Fruit fly (Drosophila melanogaster): ENCODE measurements around the gene CG42571.

dm6 chr3L:15712063-15712462, 4.2 kb upstream of the CG42571 start:
- TF ChIP-seq CTCF (optimal IDR thresholded peaks at IDR 0.05) = no peak
- TF ChIP-seq CG8478 (optimal IDR thresholded peaks at IDR 0.05) = no peak

Measured in S2 (cell line).